Worm (Caenorhabditis elegans) whole organism, L4 larva: ENCODE measurements around the gene M03A1.8.

Experiments used
- R02D3.7 ChIP-seq: fragments of 150-350 bp; sonication (generic microtip); optimal IDR thresholded peaks from 3 replicates; lab custom pipeline; 2014; ENCODE audit warnings: missing biosample characterization, missing genetic modification characterization
- ZK546.5 ChIP-seq, 2 experiments: sonication (generic microtip); optimal IDR thresholded peaks; 2 replicates each; lab custom pipeline; 2017; ENCODE audit warnings: missing biosample characterization in 2 of 2, missing genetic modification characterization in 2 of 2
- ama-1 ChIP-seq: fragments of 150-350 bp; optimal IDR thresholded peaks from 2 replicates; lab custom pipeline; 2014; ENCODE audit warnings: inconsistent platforms, mixed read lengths
- mep-1 ChIP-seq: fragments of 150-350 bp; sonication (generic microtip); optimal IDR thresholded peaks from 3 replicates; lab custom pipeline; 2014; ENCODE audit warnings: missing biosample characterization, missing genetic modification characterization
- nhr-25 ChIP-seq: sonication (generic microtip); optimal IDR thresholded peaks from 2 replicates; lab custom pipeline; 2017; ENCODE audit warnings: missing genetic modification characterization, mild to moderate bottlenecking, missing compliant biosample characterization, antibody characterized with exemption, moderate library complexity, borderline replicate concordance; ENCODE audit not compliant: insufficient read depth
- skn-1 ChIP-seq: fragments of 150-350 bp; optimal IDR thresholded peaks from 2 replicates; lab custom pipeline; 2014; ENCODE audit warnings: missing biosample characterization, missing genetic modification characterization
- snpc-4 ChIP-seq: fragments of 150-350 bp; optimal IDR thresholded peaks from 2 replicates; lab custom pipeline; 2014; ENCODE audit warnings: missing biosample characterization, missing genetic modification characterization
- unc-130 ChIP-seq: sonication (generic microtip); optimal IDR thresholded peaks from 2 replicates; lab custom pipeline; 2016; ENCODE audit warnings: missing genetic modification reagents, missing genetic modification characterization, missing compliant biosample characterization

- no peak for TF ChIP-seq nhr-25 (tag; lab: Kevin White, UChicago)
- TF ChIP-seq unc-130 (GFP tag; lab: Kevin White, UChicago) = no peak
- no peak for TF ChIP-seq ZK546.5 (tag; optimal IDR thresholded peaks at IDR 0.05; lab: Kevin White, UChicago)
- TF ChIP-seq snpc-4 (tag; lab: Kevin White, UChicago) = no peak
- TF ChIP-seq ama-1 (lab: Kevin White, UChicago) = no peak
- no peak for TF ChIP-seq skn-1 (tag; lab: Kevin White, UChicago)
- TF ChIP-seq R02D3.7 = no peak
- TF ChIP-seq mep-1 = no peak
Measured at ce11 chrII:4590660-4591059, 30.5 kb downstream of the M03A1.8 start.
